Worm (Caenorhabditis elegans): ENCODE data around the gene elpc-3.

The elpc-3 gene

DNA sequence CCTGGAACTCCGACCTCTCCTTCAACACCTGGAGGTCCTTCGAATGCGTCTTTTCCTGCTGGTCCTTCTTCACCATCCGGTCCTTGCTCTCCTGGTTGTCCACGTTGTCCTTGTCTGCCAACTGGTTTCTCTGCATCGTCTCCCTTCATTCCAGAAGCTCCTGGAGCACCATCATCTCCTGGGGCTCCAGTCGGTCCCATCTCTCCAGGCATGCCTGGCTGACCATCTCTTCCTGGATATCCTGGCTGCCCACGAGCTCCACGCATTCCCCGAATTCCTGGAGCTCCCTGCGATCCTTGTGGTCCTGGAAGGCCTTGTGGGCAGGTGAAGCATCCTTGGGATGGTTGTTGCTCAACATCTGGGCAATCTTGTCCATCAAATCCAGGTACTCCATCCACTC lies 16.5 kb upstream of the elpc-3 start:
- no peak for TF ChIP-seq F10B5.3 (tag; optimal IDR thresholded peaks at IDR 0.05)
- TF ChIP-seq R02D3.7 (tag; optimal IDR thresholded peaks at IDR 0.05), result no peak
- TF ChIP-seq unc-62 (GFP tag; optimal IDR thresholded peaks at IDR 0.05 in 1 of 2), result peak in 1 of 2 experiments; percentile 61
- no peak for TF ChIP-seq unc-62 (tag; optimal IDR thresholded peaks at IDR 0.05)
- no peak for TF ChIP-seq lin-39 (tag; optimal IDR thresholded peaks at IDR 0.05)
- TF ChIP-seq set-16 (GFP tag; IDR thresholded peaks at IDR 0.05), result peak; percentile 88
- TF ChIP-seq D1046.2 (GFP tag; IDR thresholded peaks at IDR 0.05), result no peak
- no peak for TF ChIP-seq zfp-2 (tag; optimal IDR thresholded peaks at IDR 0.05)
- TF ChIP-seq egl-43 (GFP tag; IDR thresholded peaks at IDR 0.05), result no peak
- TF ChIP-seq nhr-77 (tag; optimal IDR thresholded peaks at IDR 0.05), result no peak
- TF ChIP-seq aha-1 (tag), result peak; percentile 25
- no peak for TF ChIP-seq gei-8 (GFP tag; optimal IDR thresholded peaks at IDR 0.05)
- no peak for TF ChIP-seq pha-4 (GFP tag; IDR thresholded peaks at IDR 0.05)
- TF ChIP-seq pha-4 (tag; optimal IDR thresholded peaks at IDR 0.05), result no peak
- TF ChIP-seq attf-4 (tag; optimal IDR thresholded peaks at IDR 0.05), result no peak
- no peak for TF ChIP-seq hlh-11 (tag; optimal IDR thresholded peaks at IDR 0.05)
- no peak for TF ChIP-seq snpc-1.2 (GFP tag; IDR thresholded peaks at IDR 0.05)
- TF ChIP-seq spr-1 (tag; optimal IDR thresholded peaks at IDR 0.05), result no peak
- TF ChIP-seq vab-7 (GFP tag; IDR thresholded peaks at IDR 0.05), result no peak
- TF ChIP-seq dmd-8 (GFP tag; IDR thresholded peaks at IDR 0.05), result 0 out of 2 replicates have a peak, but pooled peaks have one; percentile 11
- TF ChIP-seq ama-1 (optimal IDR thresholded peaks at IDR 0.05), result no peak
- no peak for TF ChIP-seq ceh-20 (GFP tag; IDR thresholded peaks at IDR 0.05)
- no peak for TF ChIP-seq skn-1 (tag; optimal IDR thresholded peaks at IDR 0.05)
- TF ChIP-seq nhr-237 (tag; optimal IDR thresholded peaks at IDR 0.05), result no peak
- TF ChIP-seq Y48G9A.11 (GFP tag; IDR thresholded peaks at IDR 0.05), result no peak
- TF ChIP-seq pqm-1 (tag; optimal IDR thresholded peaks at IDR 0.05), result no peak

- TF ChIP-seq nhr-76 (tag; optimal IDR thresholded peaks at IDR 0.05) (no peak), ZK337.2 (GFP tag; IDR thresholded peaks at IDR 0.05) (no peak), lin-1 (GFP tag; IDR thresholded peaks at IDR 0.05) (no peak), zip-2 (tag; optimal IDR thresholded peaks at IDR 0.05) (no peak), fkh-10 (GFP tag; optimal IDR thresholded peaks at IDR 0.05) (no peak), hlh-30 (tag; optimal IDR thresholded peaks at IDR 0.05; ENCODE audit: insufficient read depth) (no peak), zip-11 (GFP tag; IDR thresholded peaks at IDR 0.05) (no peak), jun-1 (tag; optimal IDR thresholded peaks at IDR 0.05) (no peak), snpc-1.2 (GFP tag; IDR thresholded peaks at IDR 0.05) (no peak), mdl-1 (tag; optimal IDR thresholded peaks at IDR 0.05) (no peak), Y5F2A.4 (GFP tag; optimal IDR thresholded peaks at IDR 0.05) (no peak), R02D3.7 (tag; optimal IDR thresholded peaks at IDR 0.05) (no peak), mxl-3 (GFP tag; optimal IDR thresholded peaks at IDR 0.05) (no peak), nhr-28 (tag; optimal IDR thresholded peaks at IDR 0.05) (no peak), dmd-8 (GFP tag; IDR thresholded peaks at IDR 0.05) (no peak)
Observed at ce11 chrV:12196659-12197058, 15.4 kb upstream of the elpc-3 start.

ce11 chrV:12195845-12196244 lies 14.6 kb upstream of the elpc-3 start, which contains the start of gene ZK836.3:
Gene ZK836.3, minus strand, starts transcription at chrV:12195945.
- TF ChIP-seq egl-27 (tag; optimal IDR thresholded peaks at IDR 0.05) (no peak), arid-1 (GFP tag; conservative IDR thresholded peaks at IDR 0.05) (no peak), Y75B8A.6 (GFP tag; IDR thresholded peaks at IDR 0.05) (no peak), attf-4 (tag; optimal IDR thresholded peaks at IDR 0.05) (no peak), php-3 (GFP tag; IDR thresholded peaks at IDR 0.05) (no peak), dmd-6 (GFP tag; IDR thresholded peaks at IDR 0.05) (no peak), nhr-41 (GFP tag; IDR thresholded peaks at IDR 0.05) (no peak), dmd-9 (GFP tag; IDR thresholded peaks at IDR 0.05) (no peak), zfp-3 (GFP tag; conservative IDR thresholded peaks at IDR 0.05) (no peak), ztf-11 (tag; optimal IDR thresholded peaks at IDR 0.05) (no peak), R02D3.7 (tag; optimal IDR thresholded peaks at IDR 0.05) (no peak), daf-8 (GFP tag; IDR thresholded peaks at IDR 0.05) (no peak), fkh-10 (GFP tag; optimal IDR thresholded peaks at IDR 0.05) (no peak), zfp-2 (tag; optimal IDR thresholded peaks at IDR 0.05) (no peak), nhr-28 (tag; optimal IDR thresholded peaks at IDR 0.05) (no peak), ztf-7 (tag; optimal IDR thresholded peaks at IDR 0.05) (no peak), skn-1 (tag; optimal IDR thresholded peaks at IDR 0.05) (no peak), ama-1 (optimal IDR thresholded peaks at IDR 0.05) (no peak)

All from whole organism, L4 larva.